Fruit fly (Drosophila melanogaster) whole organism, embryonic: Measurements from ENCODE around the gene CG42299.

Source experiments
- Adf1 ChIP-seq: fragments of 200-800 bp; sonication (Bioruptor generic); IDR thresholded peaks from 2 replicates; pipeline ENCODE4 v1.3.6; 2022; ENCODE audit warnings: missing biosample characterization, missing genetic modification characterization
- CG10366 ChIP-seq: fragments of 200-800 bp; sonication (Bioruptor generic); IDR thresholded peaks from 2 replicates; pipeline ENCODE4 v1.3.6; 2022; ENCODE audit warnings: missing biosample characterization, missing genetic modification characterization
- CG11504 ChIP-seq: fragments of 200-800 bp; sonication (Bioruptor generic); optimal IDR thresholded peaks from 3 replicates; lab custom pipeline; 2019; ENCODE audit warnings: missing biosample characterization, mild to moderate bottlenecking, missing genetic modification characterization, moderate library complexity
- CG12219 ChIP-seq: fragments of 200-800 bp; sonication (Bioruptor generic); optimal IDR thresholded peaks from 3 replicates; lab custom pipeline; 2018; ENCODE audit warnings: missing biosample characterization, mild to moderate bottlenecking, missing genetic modification characterization
- CG12769 ChIP-seq: fragments of 200-800 bp; sonication (Bioruptor generic); optimal IDR thresholded peaks from 2 replicates; lab custom pipeline; 2019; ENCODE audit warnings: missing biosample characterization, mild to moderate bottlenecking, missing genetic modification characterization, moderate library complexity
- CG13894 ChIP-seq: fragments of 200-800 bp; sonication (Bioruptor generic); optimal IDR thresholded peaks from 3 replicates; lab custom pipeline; 2018; ENCODE audit warnings: missing biosample characterization, mild to moderate bottlenecking, missing genetic modification characterization, moderate library complexity
- CG17359 ChIP-seq: fragments of 200-800 bp; sonication (Bioruptor generic); optimal IDR thresholded peaks from 3 replicates; lab custom pipeline; 2018; ENCODE audit warnings: missing biosample characterization, mild to moderate bottlenecking, missing genetic modification characterization, moderate library complexity
- CG17568 ChIP-seq: fragments of 200-800 bp; sonication (Bioruptor generic); optimal IDR thresholded peaks from 2 replicates; lab custom pipeline; 2018; ENCODE audit warnings: missing biosample characterization, mild to moderate bottlenecking, missing genetic modification characterization, moderate library complexity
- CG31388 ChIP-seq: fragments of 200-800 bp; sonication (Bioruptor generic); optimal IDR thresholded peaks from 2 replicates; lab custom pipeline; 2016; ENCODE audit warnings: missing biosample characterization, missing genetic modification characterization
- CG8944 ChIP-seq: fragments of 200-800 bp; sonication (Bioruptor generic); optimal IDR thresholded peaks from 3 replicates; lab custom pipeline; 2016; ENCODE audit warnings: missing biosample characterization, missing genetic modification characterization
- CG9797 ChIP-seq: fragments of 200-800 bp; sonication (Bioruptor generic); optimal IDR thresholded peaks from 3 replicates; lab custom pipeline; 2018; ENCODE audit warnings: missing biosample characterization, mild to moderate bottlenecking, missing genetic modification characterization
- Chrac-16 ChIP-seq: fragments of 200-800 bp; sonication (Bioruptor generic); optimal IDR thresholded peaks from 3 replicates; lab custom pipeline; 2016; ENCODE audit warnings: missing biosample characterization, missing genetic modification characterization
- Dfd ChIP-seq, 2 experiments: fragments of >200 bp; optimal IDR thresholded peaks; 2 replicates each; lab custom pipeline; 2017; ENCODE audit warnings: missing biosample characterization in 2 of 2, missing genetic modification characterization in 2 of 2
- Dp ChIP-seq: fragments of 200-800 bp; sonication (Bioruptor generic); optimal IDR thresholded peaks from 2 replicates; lab custom pipeline; 2018; ENCODE audit warnings: missing biosample characterization, mild to moderate bottlenecking, missing genetic modification characterization, moderate library complexity
- Drgx ChIP-seq: fragments of 200-800 bp; sonication (Bioruptor generic); IDR thresholded peaks from 2 replicates; pipeline ENCODE4 v1.3.6; 2022; ENCODE audit warnings: missing biosample characterization, missing genetic modification characterization
- Fer2 ChIP-seq: fragments of 200-800 bp; sonication (Bioruptor generic); optimal IDR thresholded peaks from 2 replicates; lab custom pipeline; 2018; ENCODE audit warnings: missing biosample characterization, mild to moderate bottlenecking, missing genetic modification characterization, moderate library complexity
- H15 ChIP-seq: fragments of 200-800 bp; sonication (Bioruptor generic); IDR thresholded peaks from 3 replicates; pipeline ENCODE4 v1.3.6; 2022; ENCODE audit warnings: missing biosample characterization, missing genetic modification characterization
- Lhr ChIP-seq: fragments of 200-800 bp; sonication (Bioruptor generic); optimal IDR thresholded peaks from 3 replicates; lab custom pipeline; 2017; ENCODE audit warnings: mild to moderate bottlenecking, missing biosample characterization, missing genetic modification reagents, missing genetic modification characterization
- MTF-1 ChIP-seq: fragments of 200-800 bp; sonication (Bioruptor generic); optimal IDR thresholded peaks from 2 replicates; lab custom pipeline; 2018; ENCODE audit warnings: missing biosample characterization, mild to moderate bottlenecking, missing genetic modification characterization, borderline replicate concordance
- Med ChIP-seq: fragments of 200-800 bp; sonication (Bioruptor generic); peaks from one replicate; lab custom pipeline; 2016; ENCODE audit warnings: missing biosample characterization, missing genetic modification characterization, mild to moderate bottlenecking, inconsistent platforms, moderate library complexity
- Ravus ChIP-seq: fragments of 200-800 bp; sonication (Bioruptor generic); IDR thresholded peaks from 2 replicates; pipeline ENCODE4 v1.3.6; 2022; ENCODE audit warnings: missing biosample characterization, missing genetic modification characterization
- Sry-δ ChIP-seq: fragments of 200-800 bp; sonication (Bioruptor generic); optimal IDR thresholded peaks from 2 replicates; lab custom pipeline; 2016; ENCODE audit warnings: missing biosample characterization, missing genetic modification characterization
- abd-A ChIP-seq: fragments of 200-800 bp; sonication (Bioruptor generic); optimal IDR thresholded peaks from 3 replicates; lab custom pipeline; 2019; ENCODE audit warnings: missing biosample characterization, mild to moderate bottlenecking, missing genetic modification characterization, moderate library complexity
- chm ChIP-seq: fragments of 200-800 bp; sonication (Bioruptor generic); IDR thresholded peaks from 2 replicates; pipeline ENCODE4 v1.3.6; 2022; ENCODE audit warnings: missing biosample characterization, missing genetic modification characterization
- chn ChIP-seq: fragments of 200-800 bp; sonication (Bioruptor generic); optimal IDR thresholded peaks from 2 replicates; lab custom pipeline; 2016; ENCODE audit warnings: missing biosample characterization, missing genetic modification characterization
- cwo ChIP-seq: fragments of 200-800 bp; sonication (Bioruptor generic); optimal IDR thresholded peaks from 3 replicates; lab custom pipeline; 2017; ENCODE audit warnings: missing biosample characterization, missing genetic modification characterization, mild to moderate bottlenecking, moderate library complexity, missing genetic modification reagents
- da ChIP-seq: fragments of 200-800 bp; sonication (Bioruptor generic); optimal IDR thresholded peaks from 2 replicates; lab custom pipeline; 2016; ENCODE audit warnings: missing biosample characterization, missing genetic modification characterization
- dm ChIP-seq: fragments of 200-800 bp; sonication (Bioruptor generic); optimal IDR thresholded peaks from 3 replicates; lab custom pipeline; 2016; ENCODE audit warnings: missing biosample characterization, missing genetic modification characterization
- ewg ChIP-seq: fragments of 200-800 bp; sonication (Bioruptor generic); optimal IDR thresholded peaks from 3 replicates; lab custom pipeline; 2017; ENCODE audit warnings: mild to moderate bottlenecking, missing biosample characterization, missing genetic modification reagents, missing genetic modification characterization
- eyg ChIP-seq: fragments of 200-800 bp; sonication (Bioruptor generic); optimal IDR thresholded peaks from 3 replicates; lab custom pipeline; 2016; ENCODE audit warnings: missing biosample characterization, missing genetic modification characterization
- fru ChIP-seq: fragments of >200 bp; optimal IDR thresholded peaks from 2 replicates; lab custom pipeline; 2017
- gcm2 ChIP-seq: fragments of 200-800 bp; sonication (Bioruptor generic); optimal IDR thresholded peaks from 2 replicates; lab custom pipeline; 2016; ENCODE audit warnings: missing biosample characterization, missing genetic modification characterization
- gfzf ChIP-seq: fragments of 200-800 bp; sonication (Bioruptor generic); optimal IDR thresholded peaks from 2 replicates; lab custom pipeline; 2016; ENCODE audit warnings: missing biosample characterization, mild to moderate bottlenecking, missing genetic modification characterization, moderate library complexity
- grn ChIP-seq: fragments of 200-800 bp; sonication (Bioruptor generic); optimal IDR thresholded peaks from 3 replicates; lab custom pipeline; 2017; ENCODE audit warnings: missing biosample characterization, missing genetic modification characterization
- knrl ChIP-seq: fragments of 200-800 bp; sonication (Bioruptor generic); IDR thresholded peaks from 3 replicates; pipeline ENCODE4 v1.3.6; 2022; ENCODE audit warnings: missing biosample characterization, missing genetic modification characterization; ENCODE audit not compliant: partially characterized antibody
- lmd ChIP-seq: fragments of 200-800 bp; sonication (Bioruptor generic); IDR thresholded peaks from 2 replicates; pipeline ENCODE4 v1.3.6; 2022; ENCODE audit warnings: missing biosample characterization, missing genetic modification characterization
- mam ChIP-seq: fragments of 200-800 bp; sonication (Bioruptor generic); optimal IDR thresholded peaks from 3 replicates; lab custom pipeline; 2016; ENCODE audit warnings: missing biosample characterization, missing genetic modification characterization
- oc ChIP-seq: fragments of 200-800 bp; sonication (Bioruptor generic); optimal IDR thresholded peaks from 2 replicates; lab custom pipeline; 2018; ENCODE audit warnings: missing biosample characterization, mild to moderate bottlenecking, missing genetic modification characterization, moderate library complexity
- peb ChIP-seq: fragments of 200-800 bp; sonication (Bioruptor generic); IDR thresholded peaks from 2 replicates; pipeline ENCODE4 v1.3.6; 2022; ENCODE audit warnings: missing biosample characterization, missing genetic modification characterization
- prd ChIP-seq, 3 experiments: fragments of >200 bp in 2 of 3; fragments of 200-800 bp in 1 of 3; sonication (Bioruptor generic) in 1 of 3; optimal IDR thresholded peaks in 2 of 3; IDR thresholded peaks in 1 of 3; 2 replicates in 2 of 3; 3 replicates in 1 of 3; pipeline versions ENCODE4 v1.3.6 to Lab custom; 2017 to 2022; ENCODE audit warnings: missing biosample characterization in 1 of 3, missing genetic modification characterization in 1 of 3
- ro ChIP-seq: fragments of 200-800 bp; sonication (Bioruptor generic); IDR thresholded peaks from 2 replicates; pipeline ENCODE4 v1.3.6; 2022; ENCODE audit warnings: missing biosample characterization, missing genetic modification characterization
- salm ChIP-seq: fragments of 200-800 bp; sonication (Bioruptor generic); optimal IDR thresholded peaks from 2 replicates; lab custom pipeline; 2018; ENCODE audit warnings: missing biosample characterization, mild to moderate bottlenecking, missing genetic modification characterization
- sens ChIP-seq: fragments of 200-800 bp; sonication (Bioruptor generic); peaks from one replicate; lab custom pipeline; 2016; ENCODE audit warnings: missing biosample characterization, missing genetic modification characterization
- shn ChIP-seq: fragments of 200-800 bp; sonication (Bioruptor generic); optimal IDR thresholded peaks from 3 replicates; lab custom pipeline; 2016; ENCODE audit warnings: missing biosample characterization, missing genetic modification characterization
- sna ChIP-seq: fragments of 200-800 bp; sonication (Bioruptor generic); IDR thresholded peaks from 2 replicates; pipeline ENCODE4 v1.3.6; 2022; ENCODE audit warnings: missing biosample characterization, missing genetic modification characterization; ENCODE audit not compliant: partially characterized antibody
- trh ChIP-seq: fragments of 200-800 bp; sonication (Bioruptor generic); optimal IDR thresholded peaks from 2 replicates; lab custom pipeline; 2016; ENCODE audit warnings: missing biosample characterization, missing genetic modification characterization
- unpg ChIP-seq: fragments of 200-800 bp; sonication (Bioruptor generic); optimal IDR thresholded peaks from 3 replicates; lab custom pipeline; 2018; ENCODE audit warnings: missing biosample characterization, mild to moderate bottlenecking, missing genetic modification characterization, moderate library complexity
- vvl ChIP-seq: fragments of 200-800 bp; sonication (Bioruptor generic); IDR thresholded peaks from 2 replicates; pipeline ENCODE4 v1.3.6; 2022; ENCODE audit warnings: missing biosample characterization, missing genetic modification characterization

CG42299 gene

DNA sequence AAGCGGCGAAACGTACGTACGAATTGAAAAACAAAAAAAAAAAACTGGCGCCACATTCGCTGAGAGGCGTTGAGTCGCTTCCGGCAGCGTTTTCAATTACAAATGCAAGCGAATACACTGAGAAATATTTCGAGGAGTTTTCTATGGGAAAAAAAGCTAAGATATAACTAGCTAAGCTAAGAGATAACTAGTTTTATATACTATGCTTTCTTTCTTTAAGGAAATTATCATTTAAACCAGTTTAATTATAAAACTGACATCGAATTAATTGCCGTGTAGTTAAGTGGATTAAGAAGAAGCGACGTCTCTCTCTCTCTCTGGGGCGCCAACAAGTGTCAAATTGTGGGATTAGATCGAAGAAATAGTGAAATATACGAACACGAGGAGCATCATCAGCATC is 39.9 kb upstream of the CG42299 start (continued):
- peak; percentile 24 for TF ChIP-seq Sry-δ
- TF ChIP-seq CG10366, result peak; percentile 45
- peak; percentile 50 for TF ChIP-seq salm (tag; lab: Kevin White, UChicago)

DNA sequence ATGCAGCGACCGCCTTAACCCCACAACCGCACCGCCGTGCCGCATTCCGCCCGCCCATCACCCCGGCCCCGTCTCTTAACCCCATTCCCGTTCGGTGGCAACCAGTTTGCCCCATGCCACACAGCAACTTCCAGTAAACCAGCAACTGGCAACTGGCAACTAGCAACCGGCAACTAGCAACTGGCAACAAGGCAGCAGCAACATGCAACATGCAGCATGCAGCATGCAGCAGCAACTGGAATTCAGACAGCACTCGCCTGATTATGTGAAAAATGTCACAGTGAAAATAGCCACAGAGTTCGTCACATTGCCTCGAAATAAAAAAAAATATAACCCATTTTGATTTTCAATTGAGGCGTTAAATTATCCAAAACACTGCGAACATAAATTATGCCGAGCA is 36.3 kb upstream of the CG42299 start:
- TF ChIP-seq eyg (GFP tag; lab: Kevin White, UChicago), result no peak
- TF ChIP-seq Lhr (GFP tag; lab: Kevin White, UChicago), result no peak
- no peak for TF ChIP-seq knrl
- peak; percentile 9 for TF ChIP-seq CG11504 (tag; lab: Kevin White, UChicago)
- TF ChIP-seq CG17359 (tag; lab: Kevin White, UChicago), result no peak
- TF ChIP-seq Med (GFP tag; lab: Kevin White, UChicago), result peak; percentile 58
- no peak for TF ChIP-seq Dfd (GFP tag; optimal IDR thresholded peaks at IDR 0.05; lab: Kevin White, UChicago)
- no peak for TF ChIP-seq trh (GFP tag; lab: Kevin White, UChicago)
- no peak for TF ChIP-seq vvl (GFP tag; lab: Robert Waterston, UW)
- TF ChIP-seq Drgx (GFP tag; lab: Robert Waterston, UW), result 0 out of 2 replicates have a peak, but pooled peaks have one; percentile 7
- no peak for TF ChIP-seq Ravus
- TF ChIP-seq Fer2, result no peak
- TF ChIP-seq CG17568, result no peak
- no peak for TF ChIP-seq sna

DNA sequence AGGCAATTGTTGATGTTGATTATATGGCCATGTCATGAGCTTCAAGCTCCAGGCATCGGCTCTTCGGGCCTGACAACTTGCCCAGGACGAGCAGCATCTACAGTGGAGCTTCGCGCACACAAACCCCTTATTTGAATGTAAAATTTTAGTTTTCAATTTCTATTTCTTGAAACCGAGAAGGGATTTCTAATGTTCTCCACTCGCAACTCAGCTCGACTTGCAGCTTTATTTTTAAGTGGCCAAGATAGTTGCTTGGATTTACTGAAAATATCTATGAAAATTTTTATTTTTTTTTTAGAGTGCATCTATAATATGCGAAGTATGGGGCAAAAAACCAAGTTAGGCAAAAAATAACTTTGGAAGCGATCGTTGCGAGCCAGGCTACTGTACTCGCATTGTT is 35.5 kb upstream of the CG42299 start:
- TF ChIP-seq gfzf (GFP tag; lab: Kevin White, UChicago), result no peak
- TF ChIP-seq chm, result no peak
- no peak for TF ChIP-seq chn (GFP tag; lab: Kevin White, UChicago)
- TF ChIP-seq sens, result peak; percentile 39
- TF ChIP-seq H15 (GFP tag; lab: Robert Waterston, UW), result no peak
- no peak for TF ChIP-seq Chrac-16
- peak; percentile 16 for TF ChIP-seq Med (GFP tag; lab: Kevin White, UChicago)
- 0 out of 2 replicates have a peak, but pooled peaks have one; percentile 9 for TF ChIP-seq Drgx (GFP tag; lab: Robert Waterston, UW)
- TF ChIP-seq, all 482 proteins: peak for 3

DNA sequence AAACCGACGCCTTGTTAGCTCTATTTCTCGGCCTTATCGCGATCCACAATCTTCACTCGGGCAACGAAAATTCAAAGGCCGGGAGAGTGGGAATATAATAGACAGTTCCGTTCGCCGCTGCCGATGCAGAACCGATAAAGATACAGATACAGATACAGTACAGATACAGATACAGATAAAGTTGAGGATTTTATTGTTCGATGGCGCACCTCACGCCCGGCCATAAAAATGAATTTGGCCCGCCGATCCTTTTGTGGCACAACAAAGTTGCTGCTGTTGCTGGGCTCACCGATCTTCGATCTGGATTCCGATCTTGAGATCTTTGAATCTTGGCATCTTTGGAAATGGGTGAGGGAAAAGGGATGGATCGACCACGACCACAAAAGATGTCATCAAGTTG is 34.7 kb upstream of the CG42299 start:
- no peak for TF ChIP-seq ro (GFP tag; lab: Robert Waterston, UW)
- TF ChIP-seq CG31388 (GFP tag; lab: Kevin White, UChicago), result no peak
- no peak for TF ChIP-seq dm
- TF ChIP-seq prd (optimal IDR thresholded peaks at IDR 0.05; lab: Kevin White, UChicago), result no peak
- no peak for TF ChIP-seq prd (GFP tag; IDR thresholded peaks at IDR 0.05; lab: Robert Waterston, UW)
- TF ChIP-seq oc, result no peak
- TF ChIP-seq CG12769 (tag; lab: Kevin White, UChicago), result peak; percentile 33
- TF ChIP-seq CG8944, result no peak
- no peak for TF ChIP-seq lmd (GFP tag; lab: Robert Waterston, UW)
- TF ChIP-seq peb, result no peak
- peak; percentile 32 for TF ChIP-seq abd-A (tag; lab: Kevin White, UChicago)
- no peak for TF ChIP-seq CG9797 (GFP tag; lab: Kevin White, UChicago)
- TF ChIP-seq sens, result no peak
- no peak for TF ChIP-seq ewg (GFP tag; lab: Kevin White, UChicago)
- TF ChIP-seq MTF-1 (GFP tag; lab: Kevin White, UChicago), result no peak
- no peak for TF ChIP-seq gcm2 (GFP tag; lab: Kevin White, UChicago)
- no peak for TF ChIP-seq mam
- TF ChIP-seq da, result no peak
- TF ChIP-seq cwo (GFP tag; lab: Kevin White, UChicago), result no peak
- TF ChIP-seq unpg (GFP tag; lab: Kevin White, UChicago), result no peak
- TF ChIP-seq fru, result no peak
- TF ChIP-seq grn (GFP tag; lab: Kevin White, UChicago), result peak; percentile 100
- no peak for TF ChIP-seq shn (GFP tag; lab: Kevin White, UChicago)
- TF ChIP-seq Dp (GFP tag; lab: Kevin White, UChicago), result no peak
- no peak for TF ChIP-seq salm (tag; lab: Kevin White, UChicago)
- TF ChIP-seq CG12219, result no peak
- no peak for TF ChIP-seq Adf1 (GFP tag; lab: Robert Waterston, UW)
- TF ChIP-seq CG13894, result no peak
